Fruit fly (Drosophila melanogaster): ENCODE data around the gene CG13999.
A peak's percentile ranks its signal among the peaks of the same experiment; 100 is the strongest.

The CG13999 gene

DNA sequence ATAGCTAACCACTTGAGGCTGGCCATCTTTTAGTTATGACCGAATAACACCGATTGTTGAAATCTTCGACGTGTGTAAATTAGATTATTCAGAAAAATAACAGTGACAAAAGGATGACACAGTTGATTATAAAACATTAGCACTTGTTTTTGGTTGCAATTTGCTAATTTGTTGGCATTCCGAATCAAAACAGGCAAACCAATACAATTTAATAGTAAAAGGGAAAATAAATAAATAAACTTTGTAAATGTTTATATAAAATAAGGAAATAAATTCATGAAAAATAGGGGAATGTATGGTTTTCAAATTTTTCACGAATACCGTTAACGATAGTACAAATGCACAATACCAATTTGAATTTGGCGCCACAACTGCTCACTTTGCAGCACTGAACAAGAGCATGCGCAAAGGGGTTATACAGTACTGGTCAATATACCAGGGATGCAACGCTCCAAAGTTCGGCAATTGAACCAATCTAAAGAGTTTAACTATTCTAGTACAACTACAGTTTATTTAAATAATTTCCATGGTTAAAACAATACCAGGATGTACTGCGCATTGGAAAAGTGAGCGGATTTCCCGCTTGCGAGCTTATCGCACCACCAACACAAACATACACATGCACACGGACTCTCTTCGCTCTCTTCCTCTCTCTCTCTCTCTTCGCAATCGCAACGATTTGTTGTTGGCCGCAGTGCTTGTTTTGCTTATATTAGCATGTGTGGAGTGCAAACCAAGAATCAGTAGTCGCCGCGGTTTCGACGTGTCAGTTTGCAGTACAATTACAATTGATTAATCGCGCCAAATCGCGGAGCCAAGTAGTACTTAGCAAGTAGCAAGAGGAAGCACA lies 12.8 kb downstream of the CG13999 start, which contains the start of the genes Sfp26Ad and Gpdh1 (continued):
- TF ChIP-seq Dll (GFP tag; IDR thresholded peaks at IDR 0.05; ENCODE audit: partially characterized antibody) (peak; percentile 77), CG4424 (GFP tag; optimal IDR thresholded peaks at IDR 0.05) (peak; percentile 82), CG12299 (tag; optimal IDR thresholded peaks at IDR 0.05) (peak; percentile 64), toy (GFP tag; IDR thresholded peaks at IDR 0.05) (no peak), CG9727 (GFP tag; optimal IDR thresholded peaks at IDR 0.05) (peak; percentile 50), CG31365 (tag; optimal IDR thresholded peaks at IDR 0.05) (peak; percentile 26), knrl (GFP tag; IDR thresholded peaks at IDR 0.05; ENCODE audit: partially characterized antibody) (peak; percentile 50; the same call in 1 of the 3 replicates), gcm2 (GFP tag; optimal IDR thresholded peaks at IDR 0.05) (peak; percentile 57), CG17829 (tag; optimal IDR thresholded peaks at IDR 0.05) (peak; percentile 73), CG14050 (GFP tag; IDR thresholded peaks at IDR 0.05) (peak; percentile 33; the same call in 2 of the 3 replicates), tgo (GFP tag; IDR thresholded peaks at IDR 0.05) (peak; percentile 44; the same call in 2 of the 3 replicates), Bteb2 (GFP tag; optimal IDR thresholded peaks at IDR 0.05) (peak; percentile 87), CG18262 (tag; optimal IDR thresholded peaks at IDR 0.05) (peak; percentile 63), Trl (optimal IDR thresholded peaks at IDR 0.05) (peak; percentile 98 to 99), Trl (GFP tag; optimal IDR thresholded peaks at IDR 0.05) (peak; percentile 92), Abd-B (GFP tag; optimal IDR thresholded peaks at IDR 0.05) (peak; percentile 33), sr (GFP tag; IDR thresholded peaks at IDR 0.05) (peak; percentile 59; the same call in 1 of the 3 replicates), pzg (GFP tag; optimal IDR thresholded peaks at IDR 0.05) (peak; percentile 96), E2f2 (GFP tag; IDR thresholded peaks at IDR 0.05) (peak; percentile 100), Tbp (GFP tag; optimal IDR thresholded peaks at IDR 0.05) (no peak), gt (GFP tag; IDR thresholded peaks at IDR 0.05) (0 out of 2 replicates have a peak, but pooled peaks have one; percentile 28), CG17359 (tag; optimal IDR thresholded peaks at IDR 0.05) (peak; percentile 58), CG15269 (tag; optimal IDR thresholded peaks at IDR 0.05) (peak; percentile 58), Blimp-1 (GFP tag; optimal IDR thresholded peaks at IDR 0.05) (peak; percentile 65), CG18476 (GFP tag; optimal IDR thresholded peaks at IDR 0.05) (peak; percentile 41), pan (optimal IDR thresholded peaks at IDR 0.05) (no peak), pan (GFP tag; optimal IDR thresholded peaks at IDR 0.05 in 1 of 2, IDR thresholded peaks at IDR 0.05 in 1 of 2) (peak in 1 of 2 experiments; percentile 63), CG1647 (GFP tag; optimal IDR thresholded peaks at IDR 0.05) (peak; percentile 83), CG12155 (GFP tag; optimal IDR thresholded peaks at IDR 0.05) (peak; percentile 85), mld (GFP tag; IDR thresholded peaks at IDR 0.05; ENCODE audit: partially characterized antibody) (no peak), CG17385 (GFP tag; optimal IDR thresholded peaks at IDR 0.05) (peak; percentile 87), maf-S (GFP tag; optimal IDR thresholded peaks at IDR 0.05) (peak; percentile 80), CG17361 (GFP tag; IDR thresholded peaks at IDR 0.05) (peak; percentile 74; the same call in 2 of the 3 replicates), zfh1 (GFP tag; IDR thresholded peaks at IDR 0.05) (peak; percentile 75; the same call in 2 of the 3 replicates), onecut (GFP tag; IDR thresholded peaks at IDR 0.05) (peak; percentile 45), CG6689 (GFP tag; IDR thresholded peaks at IDR 0.05) (0 out of 2 replicates have a peak, but pooled peaks have one; percentile 24), Kr (GFP tag; optimal IDR thresholded peaks at IDR 0.05) (no peak), CG8388 (GFP tag; optimal IDR thresholded peaks at IDR 0.05) (peak; percentile 66), dati (GFP tag; IDR thresholded peaks at IDR 0.05) (no peak), pros (GFP tag; optimal IDR thresholded peaks at IDR 0.05) (no peak), Elba2 (GFP tag; optimal IDR thresholded peaks at IDR 0.05) (peak; percentile 72), CG10366 (GFP tag; IDR thresholded peaks at IDR 0.05) (peak; percentile 64), sqz (GFP tag; optimal IDR thresholded peaks at IDR 0.05) (peak; percentile 36), Sry-β (GFP tag; optimal IDR thresholded peaks at IDR 0.05) (no peak), Hr51 (GFP tag; optimal IDR thresholded peaks at IDR 0.05) (peak; percentile 64 to 88), mirr (GFP tag; optimal IDR thresholded peaks at IDR 0.05) (peak; percentile 72), fu2 (GFP tag; optimal IDR thresholded peaks at IDR 0.05) (peak; percentile 54), NFAT (GFP tag; IDR thresholded peaks at IDR 0.05) (peak; percentile 89), tup (GFP tag; optimal IDR thresholded peaks at IDR 0.05) (peak; percentile 69)
